Worm (Caenorhabditis elegans) whole organism, mixed stage, embryonic: ENCODE measurements around the gene H11E01.2.

ENCODE experiments used
- M03D4.4 ChIP-seq: sonication (generic microtip); optimal IDR thresholded peaks from 2 replicates; lab custom pipeline; 2017; ENCODE audit warnings: mild to moderate bottlenecking, missing genetic modification characterization, missing compliant biosample characterization
- blmp-1 ChIP-seq: fragments of 150-350 bp; optimal IDR thresholded peaks from 2 replicates; lab custom pipeline; 2014; ENCODE audit warnings: missing biosample characterization, missing genetic modification characterization
- ceh-39 ChIP-seq: fragments of 150-350 bp; optimal IDR thresholded peaks from 2 replicates; lab custom pipeline; 2014; ENCODE audit warnings: missing biosample characterization, missing genetic modification characterization
- ceh-83 ChIP-seq: fragments of 200-800 bp; sonication (Bioruptor generic); optimal IDR thresholded peaks from 2 replicates; lab custom pipeline; 2018; ENCODE audit warnings: mild to moderate bottlenecking, missing genetic modification characterization, missing compliant biosample characterization
- ces-1 ChIP-seq: fragments of 150-350 bp; optimal IDR thresholded peaks from 2 replicates; lab custom pipeline; 2014; ENCODE audit warnings: missing biosample characterization, missing genetic modification reagents, missing genetic modification characterization
- drap-1 ChIP-seq: fragments of 200-800 bp; sonication (Bioruptor generic); optimal IDR thresholded peaks from 3 replicates; lab custom pipeline; 2018; ENCODE audit warnings: mild to moderate bottlenecking, missing genetic modification characterization, missing compliant biosample characterization
- elt-1 ChIP-seq: sonication (generic microtip); optimal IDR thresholded peaks from 2 replicates; lab custom pipeline; 2017; ENCODE audit warnings: missing genetic modification characterization, mild to moderate bottlenecking, missing compliant biosample characterization, antibody characterized with exemption, moderate library complexity, borderline replicate concordance; ENCODE audit not compliant: insufficient read depth
- elt-3 ChIP-seq: fragments of 150-350 bp; optimal IDR thresholded peaks from 2 replicates; lab custom pipeline; 2014; ENCODE audit warnings: missing biosample characterization, missing genetic modification characterization
- ham-2 ChIP-seq: fragments of 200-800 bp; sonication (Bioruptor generic); optimal IDR thresholded peaks from 2 replicates; lab custom pipeline; 2018; ENCODE audit warnings: mild to moderate bottlenecking, missing genetic modification characterization, missing compliant biosample characterization
- hlh-1 ChIP-seq: fragments of 150-350 bp; optimal IDR thresholded peaks from 2 replicates; lab custom pipeline; 2014; ENCODE audit warnings: missing biosample characterization, missing genetic modification reagents, missing genetic modification characterization
- lin-13 ChIP-seq: fragments of 150-350 bp; optimal IDR thresholded peaks from 2 replicates; lab custom pipeline; 2014; ENCODE audit warnings: missing biosample characterization, missing genetic modification characterization
- mab-5 ChIP-seq: fragments of 150-350 bp; optimal IDR thresholded peaks from 2 replicates; lab custom pipeline; 2014; ENCODE audit warnings: missing biosample characterization, missing genetic modification characterization
- mep-1 ChIP-seq: fragments of 150-350 bp; optimal IDR thresholded peaks from 2 replicates; lab custom pipeline; 2017; ENCODE audit warnings: missing biosample characterization, missing genetic modification reagents, missing genetic modification characterization, inconsistent platforms
- mls-2 ChIP-seq: sonication (generic microtip); optimal IDR thresholded peaks from 2 replicates; lab custom pipeline; 2016; ENCODE audit warnings: mild to moderate bottlenecking, missing genetic modification characterization, moderate library complexity, missing compliant biosample characterization
- nhr-12 ChIP-seq: fragments of 150-350 bp; optimal IDR thresholded peaks from 2 replicates; lab custom pipeline; 2014; ENCODE audit warnings: missing biosample characterization, missing genetic modification characterization
- nhr-2 ChIP-seq: fragments of 150-350 bp; optimal IDR thresholded peaks from 2 replicates; lab custom pipeline; 2014; ENCODE audit warnings: missing biosample characterization, missing genetic modification characterization
- nhr-237 ChIP-seq: fragments of 150-350 bp; optimal IDR thresholded peaks from 2 replicates; lab custom pipeline; 2014; ENCODE audit warnings: missing biosample characterization, missing genetic modification characterization
- nhr-28 ChIP-seq: fragments of 150-350 bp; optimal IDR thresholded peaks from 2 replicates; lab custom pipeline; 2014; ENCODE audit warnings: missing biosample characterization, missing genetic modification characterization
- nhr-76 ChIP-seq: sonication (generic microtip); optimal IDR thresholded peaks from 2 replicates; lab custom pipeline; 2017; ENCODE audit warnings: missing biosample characterization, missing genetic modification characterization
- pha-4 ChIP-seq: fragments of 150-350 bp; optimal IDR thresholded peaks from 2 replicates; lab custom pipeline; 2018; ENCODE audit warnings: missing biosample characterization, missing genetic modification reagents, missing genetic modification characterization
- sem-2 ChIP-seq: fragments of 200-800 bp; sonication (Bioruptor generic); optimal IDR thresholded peaks from 2 replicates; lab custom pipeline; 2018; ENCODE audit warnings: mild to moderate bottlenecking, missing genetic modification characterization, missing compliant biosample characterization
- snpc-4 ChIP-seq: fragments of 150-350 bp; optimal IDR thresholded peaks from 2 replicates; lab custom pipeline; 2014; ENCODE audit warnings: missing biosample characterization, missing genetic modification characterization
- sptf-1 ChIP-seq: sonication (generic microtip); optimal IDR thresholded peaks from 2 replicates; lab custom pipeline; 2017; ENCODE audit warnings: mild to moderate bottlenecking, missing genetic modification characterization, moderate library complexity, missing compliant biosample characterization
- tbx-8 ChIP-seq: fragments of 200-800 bp; sonication (Bioruptor generic); optimal IDR thresholded peaks from 2 replicates; lab custom pipeline; 2018; ENCODE audit warnings: mild to moderate bottlenecking, missing genetic modification characterization, moderate library complexity, missing compliant biosample characterization
- unc-120 ChIP-seq: sonication (generic microtip); optimal IDR thresholded peaks from 2 replicates; lab custom pipeline; 2017; ENCODE audit warnings: missing genetic modification characterization, missing compliant biosample characterization; ENCODE audit not compliant: poor library complexity, severe bottlenecking
- unc-39 ChIP-seq: fragments of 150-350 bp; optimal IDR thresholded peaks from 2 replicates; lab custom pipeline; 2014; ENCODE audit warnings: missing biosample characterization, missing genetic modification characterization
- unc-62 ChIP-seq: fragments of 150-350 bp; optimal IDR thresholded peaks from 2 replicates; lab custom pipeline; 2014; ENCODE audit warnings: missing biosample characterization, missing genetic modification reagents, missing genetic modification characterization
- zip-8 ChIP-seq: fragments of 150-350 bp; optimal IDR thresholded peaks from 2 replicates; lab custom pipeline; 2014; ENCODE audit warnings: missing biosample characterization, missing genetic modification characterization
- ztf-11 ChIP-seq: fragments of 150-350 bp; optimal IDR thresholded peaks from 2 replicates; lab custom pipeline; 2014; ENCODE audit warnings: missing biosample characterization, missing genetic modification characterization

H11E01.2 gene

DNA sequence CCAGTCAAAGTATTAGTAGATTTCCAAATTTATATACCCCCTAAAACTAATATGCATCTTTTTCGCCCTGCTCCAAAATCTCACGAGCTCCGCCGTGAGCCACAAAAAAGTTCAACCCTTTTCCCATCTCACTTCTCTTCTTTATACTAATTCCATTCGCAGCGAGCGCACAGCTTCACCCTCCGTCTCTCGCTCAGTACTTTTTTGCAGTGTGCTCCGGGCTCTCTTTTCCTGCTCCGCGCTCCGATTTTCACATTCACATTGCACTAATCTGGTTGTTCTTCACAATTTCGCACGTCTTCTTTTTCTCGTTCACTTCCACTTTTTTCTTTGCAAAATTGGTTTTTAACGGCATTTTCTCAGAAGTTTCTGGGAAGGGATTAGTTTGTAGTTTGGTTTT is 21.6 kb upstream of the H11E01.2 start:
- TF ChIP-seq M03D4.4 (tag; lab: Kevin White, UChicago) (no peak), unc-39 (tag; lab: Kevin White, UChicago) (no peak), ces-1 (GFP tag; lab: Kevin White, UChicago) (peak; percentile 33), ceh-39 (tag; lab: Kevin White, UChicago) (no peak)

DNA sequence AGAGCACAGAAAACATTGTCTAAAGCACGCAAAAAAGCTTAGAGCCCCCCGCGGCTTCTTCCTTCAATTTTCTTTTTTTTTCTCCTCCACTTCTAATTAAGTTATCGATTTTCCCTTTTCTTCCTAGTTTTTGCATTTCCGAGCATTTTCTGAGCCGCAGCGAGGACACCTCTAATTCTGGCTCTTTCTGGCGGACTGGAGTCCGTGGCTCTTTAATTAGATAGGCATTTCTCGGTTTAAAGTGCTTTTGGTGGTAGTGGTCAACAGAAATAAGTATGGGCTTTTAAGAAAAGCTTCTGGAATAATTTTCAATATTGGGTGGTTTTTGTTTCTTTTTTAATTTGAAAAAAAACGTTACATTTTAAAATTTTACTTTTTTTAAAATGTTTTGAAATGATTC is 19.3 kb upstream of the H11E01.2 start:
- peak; percentile 90 for TF ChIP-seq ces-1 (GFP tag; lab: Kevin White, UChicago)
- no peak for TF ChIP-seq hlh-1

DNA sequence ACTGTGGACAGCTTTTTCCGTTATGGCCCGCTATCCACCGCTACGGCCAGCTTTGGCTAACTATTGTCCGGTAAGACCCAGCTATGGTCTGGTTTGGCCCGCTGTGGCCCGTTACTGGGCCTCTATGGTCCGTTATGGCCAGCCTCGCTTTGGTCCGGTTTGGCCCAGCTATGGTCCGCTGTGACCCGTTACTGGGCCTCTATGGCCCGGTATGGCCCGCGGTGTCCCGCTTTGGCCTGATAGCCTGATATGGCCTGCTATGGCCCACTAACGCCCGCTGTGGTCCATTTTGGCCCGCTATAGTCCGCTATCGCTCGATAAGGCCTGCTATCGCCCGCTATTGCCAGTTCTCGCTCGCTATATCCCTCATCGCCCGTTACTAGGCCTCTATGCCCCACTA is 18.3 kb upstream of the H11E01.2 start:
- TF ChIP-seq ham-2 (GFP tag; lab: Kevin White, UChicago), result no peak
- TF ChIP-seq sem-2 (GFP tag; lab: Kevin White, UChicago), result peak; percentile 43
- TF ChIP-seq, all 35 proteins: peak for 1

ce11 chrX:1603027-1603426 is 17.8 kb upstream of the H11E01.2 start:
- peak; percentile 36 for TF ChIP-seq mls-2 (tag; lab: Kevin White, UChicago)
- TF ChIP-seq unc-62 (GFP tag; lab: Kevin White, UChicago), result no peak
- no peak for TF ChIP-seq nhr-12 (tag; lab: Kevin White, UChicago)
- peak; percentile 53 for TF ChIP-seq nhr-2 (tag; lab: Kevin White, UChicago)
- peak; percentile 15 for TF ChIP-seq sptf-1

DNA sequence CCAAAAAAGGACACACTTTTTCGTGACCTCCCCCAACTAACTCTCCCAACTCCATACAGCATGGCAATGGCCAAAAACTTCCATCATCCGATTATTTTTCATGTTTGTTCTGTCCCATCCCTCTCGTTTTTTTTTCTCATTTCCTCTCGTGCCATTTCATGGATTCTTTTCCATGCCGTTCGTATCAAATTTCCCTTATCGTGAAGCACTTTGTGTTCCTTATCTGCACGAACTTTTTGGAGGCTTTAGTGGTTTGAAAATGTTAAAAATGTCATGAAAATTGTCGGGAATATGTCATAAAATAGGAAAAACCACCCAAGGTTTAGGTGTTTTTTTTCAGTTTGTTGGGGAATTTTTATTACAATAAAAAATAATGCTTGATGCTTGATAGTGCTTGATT is 17.1 kb upstream of the H11E01.2 start:
- TF ChIP-seq drap-1 (GFP tag; lab: Kevin White, UChicago), result no peak
- no peak for TF ChIP-seq elt-3 (tag; lab: Kevin White, UChicago)
- no peak for TF ChIP-seq ham-2 (GFP tag; lab: Kevin White, UChicago)
- TF ChIP-seq blmp-1 (tag; lab: Kevin White, UChicago), result no peak
- no peak for TF ChIP-seq unc-39 (tag; lab: Kevin White, UChicago)
- no peak for TF ChIP-seq sem-2 (GFP tag; lab: Kevin White, UChicago)
- no peak for TF ChIP-seq tbx-8 (GFP tag; lab: Kevin White, UChicago)
- TF ChIP-seq nhr-237, result no peak
- TF ChIP-seq pha-4, result no peak
- TF ChIP-seq elt-1, result no peak
- no peak for TF ChIP-seq lin-13 (tag; lab: Kevin White, UChicago)
- TF ChIP-seq ceh-39 (tag; lab: Kevin White, UChicago), result no peak
- no peak for TF ChIP-seq ztf-11 (tag; lab: Kevin White, UChicago)
- TF ChIP-seq sptf-1, result no peak

- TF ChIP-seq unc-120 (tag; lab: Kevin White, UChicago), result no peak
- TF ChIP-seq zip-8 (tag; lab: Kevin White, UChicago), result no peak
- TF ChIP-seq drap-1 (GFP tag; lab: Kevin White, UChicago), result no peak
- TF ChIP-seq ceh-83 (GFP tag; lab: Kevin White, UChicago), result no peak
- TF ChIP-seq nhr-76 (tag; lab: Kevin White, UChicago), result no peak
- TF ChIP-seq pha-4, result no peak
- TF ChIP-seq blmp-1 (tag; lab: Kevin White, UChicago), result no peak
- TF ChIP-seq nhr-28 (tag; lab: Kevin White, UChicago), result no peak
- no peak for TF ChIP-seq mep-1 (tag; lab: Kevin White, UChicago)
- TF ChIP-seq mls-2 (tag; lab: Kevin White, UChicago), result no peak
- TF ChIP-seq snpc-4 (tag; lab: Kevin White, UChicago), result no peak
- TF ChIP-seq mab-5 (tag; lab: Kevin White, UChicago), result no peak
- TF ChIP-seq, all 35 proteins: peak for 0
Measured at ce11 chrX:1604606-1605005, 16.3 kb upstream of the H11E01.2 start, which contains the start of gene H11E01.3. Gene H11E01.3 (plus strand): TSS chrX:1604906.

DNA sequence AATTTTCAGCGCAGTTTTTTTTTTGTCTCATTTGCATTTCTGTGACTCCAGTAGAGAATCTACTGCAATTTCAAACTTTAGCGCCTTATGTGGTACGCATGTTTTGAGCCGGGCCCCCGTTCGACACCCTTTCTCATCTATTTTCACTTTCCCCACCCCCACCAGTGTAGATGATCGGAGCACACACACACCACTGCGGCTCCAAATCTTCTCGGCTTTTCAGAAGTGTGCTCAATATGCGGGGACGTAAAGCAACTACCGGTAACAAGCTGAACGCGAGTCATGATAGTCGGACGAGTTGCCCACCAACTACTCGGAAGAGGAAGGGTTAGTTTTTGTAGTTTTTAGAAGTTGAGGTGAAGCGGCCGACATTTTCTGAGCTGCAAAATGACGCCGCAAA is 7.9 kb upstream of the H11E01.2 start:
- TF ChIP-seq elt-3 (tag; lab: Kevin White, UChicago), result no peak
